Fruit fly (Drosophila melanogaster): ENCODE measurements around the gene mbo.

- TF ChIP-seq CG8478 (optimal IDR thresholded peaks at IDR 0.05) (no peak), CTCF (optimal IDR thresholded peaks at IDR 0.05) (no peak)
Measured at dm6 chr3R:12688116-12688515, 9.3 kb upstream of the mbo start.

Data from S2 (cell line).